Fruit fly (Drosophila melanogaster): ENCODE measurements around the gene Oga.

The Oga gene

dm6 chr3R:21179592-21180390, 39.1 kb upstream of the Oga start (continued):
- peak; percentile 58 for TF ChIP-seq pita (GFP tag; optimal IDR thresholded peaks at IDR 0.05)
- 0 out of 3 replicates have a peak, but pooled peaks have one; percentile 32 for TF ChIP-seq ci (GFP tag; IDR thresholded peaks at IDR 0.05)
- TF ChIP-seq mirr (GFP tag; optimal IDR thresholded peaks at IDR 0.05) = peak; percentile 8
- no peak for TF ChIP-seq CG8765 (GFP tag; IDR thresholded peaks at IDR 0.05)
- no peak for TF ChIP-seq CG11247 (GFP tag; IDR thresholded peaks at IDR 0.05)
- TF ChIP-seq CG2199 (GFP tag; IDR thresholded peaks at IDR 0.05) = no peak
- TF ChIP-seq stwl (tag; optimal IDR thresholded peaks at IDR 0.05) = peak; percentile 67
- TF ChIP-seq pzg (GFP tag; optimal IDR thresholded peaks at IDR 0.05) = peak; percentile 76
- TF ChIP-seq tin (GFP tag; optimal IDR thresholded peaks at IDR 0.05) = no peak
- peak; percentile 59 for TF ChIP-seq Ets97D (GFP tag; optimal IDR thresholded peaks at IDR 0.05)

dm6 chr3R:21180391-21180796, 38.5 kb upstream of the Oga start:
- TF ChIP-seq CG8924 (tag; optimal IDR thresholded peaks at IDR 0.05) (no peak), Dek (tag; optimal IDR thresholded peaks at IDR 0.05) (peak; percentile 11), CG17328 (GFP tag; IDR thresholded peaks at IDR 0.05) (no peak), Optix (GFP tag; IDR thresholded peaks at IDR 0.05) (no peak), Oaz (GFP tag; IDR thresholded peaks at IDR 0.05) (no peak), CG10209 (GFP tag; optimal IDR thresholded peaks at IDR 0.05) (no peak), usp (GFP tag; optimal IDR thresholded peaks at IDR 0.05) (no peak), zen (tag; optimal IDR thresholded peaks at IDR 0.05) (no peak), CG12104 (GFP tag; optimal IDR thresholded peaks at IDR 0.05) (no peak), Asciz (GFP tag; optimal IDR thresholded peaks at IDR 0.05) (no peak), MTF-1 (GFP tag; optimal IDR thresholded peaks at IDR 0.05; ENCODE audit: borderline replicate concordance) (no peak), zen2 (GFP tag; IDR thresholded peaks at IDR 0.05; ENCODE audit: partially characterized antibody) (no peak), twi (tag; optimal IDR thresholded peaks at IDR 0.05) (no peak), fd96Cb (tag; optimal IDR thresholded peaks at IDR 0.05) (no peak), Myb (GFP tag; optimal IDR thresholded peaks at IDR 0.05) (no peak), CG10147 (GFP tag; optimal IDR thresholded peaks at IDR 0.05) (no peak), Taf1 (GFP tag; IDR thresholded peaks at IDR 0.05) (no peak), pan (optimal IDR thresholded peaks at IDR 0.05) (no peak), pan (GFP tag; optimal IDR thresholded peaks at IDR 0.05 in 1 of 2, IDR thresholded peaks at IDR 0.05 in 1 of 2) (no peak), Sry-β (GFP tag; optimal IDR thresholded peaks at IDR 0.05) (no peak), sim (GFP tag; IDR thresholded peaks at IDR 0.05) (no peak), Camta (GFP tag; optimal IDR thresholded peaks at IDR 0.05) (no peak), Nf-YB (GFP tag; optimal IDR thresholded peaks at IDR 0.05) (no peak), CG3847 (GFP tag; IDR thresholded peaks at IDR 0.05) (no peak), CG15479 (GFP tag; optimal IDR thresholded peaks at IDR 0.05) (no peak), dimm (GFP tag; IDR thresholded peaks at IDR 0.05) (no peak), dysf (GFP tag; IDR thresholded peaks at IDR 0.05) (no peak), chm (GFP tag; IDR thresholded peaks at IDR 0.05) (peak; percentile 25; the same call in 1 of the 2 replicates), corto (GFP tag; optimal IDR thresholded peaks at IDR 0.05) (no peak), CG18764 (GFP tag; optimal IDR thresholded peaks at IDR 0.05) (no peak), eyg (GFP tag; optimal IDR thresholded peaks at IDR 0.05) (no peak), CG9932 (GFP tag; IDR thresholded peaks at IDR 0.05) (0 out of 2 replicates have a peak, but pooled peaks have one; percentile 10), unpg (GFP tag; optimal IDR thresholded peaks at IDR 0.05) (no peak), CG16779 (GFP tag; IDR thresholded peaks at IDR 0.05) (peak; percentile 45; the same call in 1 of the 2 replicates), fd64A (GFP tag; optimal IDR thresholded peaks at IDR 0.05) (no peak), ase (GFP tag; IDR thresholded peaks at IDR 0.05) (no peak), Sox102F (GFP tag; optimal IDR thresholded peaks at IDR 0.05) (peak; percentile 21), hkb (optimal IDR thresholded peaks at IDR 0.05) (no peak), hkb (GFP tag; IDR thresholded peaks at IDR 0.05) (peak; percentile 36; the same call in 1 of the 2 replicates), ro (GFP tag; IDR thresholded peaks at IDR 0.05) (no peak)
